Fruit fly (Drosophila melanogaster): ENCODE data around the gene eIF2D.

Gene eIF2D

DNA sequence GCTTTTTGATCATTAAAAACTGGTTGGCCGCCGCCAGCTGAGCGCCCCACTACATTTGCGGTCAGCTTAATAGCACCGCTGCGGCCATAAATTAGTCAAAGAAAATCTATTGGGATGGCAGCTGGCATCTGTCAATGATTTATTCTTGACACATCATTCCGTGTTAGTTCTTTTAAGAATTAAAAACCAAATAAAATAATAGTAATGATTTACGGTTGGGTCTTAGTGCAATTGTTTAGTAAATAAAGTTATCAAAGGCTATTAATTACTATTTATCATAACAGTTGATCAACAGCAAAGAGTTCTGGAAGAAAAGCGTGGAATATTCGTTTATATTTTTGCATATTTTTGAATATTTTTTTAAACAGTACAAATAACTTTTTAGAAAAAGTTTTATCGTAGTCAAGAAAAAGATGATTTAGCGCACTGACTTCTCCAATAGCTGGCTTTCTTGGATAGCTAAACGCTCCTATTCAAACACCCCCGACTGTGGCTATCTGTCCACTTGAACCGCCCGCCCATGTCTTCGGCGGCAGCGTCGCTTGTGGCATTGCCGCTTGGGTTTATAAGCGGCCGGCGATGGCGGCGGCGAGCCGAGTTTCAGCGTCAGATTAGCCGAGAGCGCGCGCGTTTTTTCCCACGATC, 45.5 kb upstream of the eIF2D start, which contains the start of gene CG14515 (continued):
- TF ChIP-seq Hey (tag; optimal IDR thresholded peaks at IDR 0.05) = no peak
- peak; percentile 39 for TF ChIP-seq CG7556 (GFP tag; optimal IDR thresholded peaks at IDR 0.05)
- no peak for TF ChIP-seq crp (GFP tag; optimal IDR thresholded peaks at IDR 0.05)
- TF ChIP-seq Ptx1 (GFP tag; IDR thresholded peaks at IDR 0.05) = no peak
- TF ChIP-seq sna (GFP tag; IDR thresholded peaks at IDR 0.05; ENCODE audit: partially characterized antibody) = no peak
- no peak for TF ChIP-seq CG10147 (GFP tag; optimal IDR thresholded peaks at IDR 0.05)
- TF ChIP-seq Hr51 (GFP tag; optimal IDR thresholded peaks at IDR 0.05) = no peak
- no peak for TF ChIP-seq D (optimal IDR thresholded peaks at IDR 0.05)
- TF ChIP-seq D (GFP tag; optimal IDR thresholded peaks at IDR 0.05) = peak; percentile 21
- TF ChIP-seq zfh1 (GFP tag; IDR thresholded peaks at IDR 0.05) = no peak
- TF ChIP-seq ash1 (GFP tag; optimal IDR thresholded peaks at IDR 0.05) = no peak
- TF ChIP-seq CG10959 (GFP tag; IDR thresholded peaks at IDR 0.05) = no peak
- peak; percentile 49 for TF ChIP-seq dmrt99B (tag; optimal IDR thresholded peaks at IDR 0.05)
- TF ChIP-seq h (optimal IDR thresholded peaks at IDR 0.05) = no peak
- TF ChIP-seq CG18262 (tag; optimal IDR thresholded peaks at IDR 0.05) = peak; percentile 47
- TF ChIP-seq CG14860 (GFP tag; IDR thresholded peaks at IDR 0.05; ENCODE audit: partially characterized antibody) = no peak
- TF ChIP-seq Mrtf (GFP tag; IDR thresholded peaks at IDR 0.05) = no peak
- no peak for TF ChIP-seq org-1 (GFP tag; optimal IDR thresholded peaks at IDR 0.05)
- no peak for TF ChIP-seq ac (GFP tag; optimal IDR thresholded peaks at IDR 0.05)
- no peak for TF ChIP-seq GATAe (GFP tag; conservative IDR thresholded peaks at IDR 0.05)
- TF ChIP-seq CG9437 (GFP tag; optimal IDR thresholded peaks at IDR 0.05) = peak; percentile 7
- no peak for TF ChIP-seq Ravus (GFP tag; IDR thresholded peaks at IDR 0.05)
- TF ChIP-seq CoRest (tag; optimal IDR thresholded peaks at IDR 0.05) = peak; percentile 11
- TF ChIP-seq CG11504 (tag; optimal IDR thresholded peaks at IDR 0.05) = peak; percentile 56
- no peak for TF ChIP-seq unc-4 (GFP tag; IDR thresholded peaks at IDR 0.05; ENCODE audit: partially characterized antibody)
- no peak for TF ChIP-seq CG13296 (GFP tag; optimal IDR thresholded peaks at IDR 0.05)
- TF ChIP-seq lola (GFP tag; optimal IDR thresholded peaks at IDR 0.05) = no peak
- no peak for TF ChIP-seq MBD-R2 (GFP tag; IDR thresholded peaks at IDR 0.05)
- peak; percentile 44; the same call in 2 of the 3 replicates for TF ChIP-seq CG17361 (GFP tag; IDR thresholded peaks at IDR 0.05)
- no peak for TF ChIP-seq Dp (GFP tag; optimal IDR thresholded peaks at IDR 0.05)
- no peak for TF ChIP-seq Nf-YB (GFP tag; optimal IDR thresholded peaks at IDR 0.05)
- TF ChIP-seq CG10274 (GFP tag; optimal IDR thresholded peaks at IDR 0.05) = no peak
- no peak for TF ChIP-seq dpn (GFP tag; optimal IDR thresholded peaks at IDR 0.05)
- TF ChIP-seq B-H1 (GFP tag; IDR thresholded peaks at IDR 0.05) = no peak
- TF ChIP-seq CG17186 (GFP tag; optimal IDR thresholded peaks at IDR 0.05) = no peak
- peak; percentile 53 for TF ChIP-seq Ets65A (GFP tag)
- no peak for TF ChIP-seq CG4730 (GFP tag; IDR thresholded peaks at IDR 0.05)
- TF ChIP-seq CG12659 (GFP tag; optimal IDR thresholded peaks at IDR 0.05) = no peak
- TF ChIP-seq CG2678 (tag; optimal IDR thresholded peaks at IDR 0.05) = peak; percentile 20
- 0 out of 2 replicates have a peak, but pooled peaks have one; percentile 4 for TF ChIP-seq CG14441 (GFP tag; IDR thresholded peaks at IDR 0.05)
- TF ChIP-seq Sox100B (GFP tag; optimal IDR thresholded peaks at IDR 0.05) = peak; percentile 47
- TF ChIP-seq stc (GFP tag; IDR thresholded peaks at IDR 0.05) = no peak
- TF ChIP-seq E2f1 (GFP tag; IDR thresholded peaks at IDR 0.05) = no peak
- TF ChIP-seq ase (GFP tag; IDR thresholded peaks at IDR 0.05) = 0 out of 3 replicates have a peak, but pooled peaks have one; percentile 16
- TF ChIP-seq CG12236 (GFP tag; optimal IDR thresholded peaks at IDR 0.05) = no peak
- 0 out of 3 replicates have a peak, but pooled peaks have one; percentile 39 for TF ChIP-seq row (GFP tag; IDR thresholded peaks at IDR 0.05)
- TF ChIP-seq onecut (GFP tag; IDR thresholded peaks at IDR 0.05) = no peak
- no peak for TF ChIP-seq CG18764 (GFP tag; optimal IDR thresholded peaks at IDR 0.05)
- no peak for TF ChIP-seq CG10321 (GFP tag; IDR thresholded peaks at IDR 0.05)
- TF ChIP-seq CG17328 (GFP tag; IDR thresholded peaks at IDR 0.05) = 0 out of 2 replicates have a peak, but pooled peaks have one; percentile 28

Measured in whole organism, embryonic.